Fruit fly (Drosophila melanogaster): ENCODE measurements around the gene CG15317.

CG15317 gene

DNA sequence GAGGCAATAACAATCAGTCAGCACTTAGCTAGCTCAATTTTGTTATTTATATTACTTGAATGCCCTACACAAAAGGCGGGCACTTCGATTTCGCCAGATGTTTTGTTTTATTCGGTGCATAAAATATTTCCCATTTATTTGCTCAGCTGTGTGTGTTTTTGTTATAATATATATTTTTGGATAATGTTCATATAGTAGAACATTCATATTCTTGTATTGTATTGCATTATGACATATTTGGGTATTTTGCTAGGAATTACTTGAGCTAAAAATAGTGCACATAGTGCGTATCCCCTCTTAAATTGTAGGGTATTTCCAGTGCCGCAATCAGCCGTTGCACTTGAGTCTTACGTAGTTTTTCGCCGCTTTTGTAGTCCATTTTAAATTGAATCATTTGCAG lies 33.6 kb upstream of the CG15317 start (continued):
- TF ChIP-seq CG13424 (tag; optimal IDR thresholded peaks at IDR 0.05) (peak; percentile 64), Mrtf (GFP tag; IDR thresholded peaks at IDR 0.05) (peak; percentile 47; the same call in 1 of the 3 replicates), prd (optimal IDR thresholded peaks at IDR 0.05) (no peak), prd (GFP tag; IDR thresholded peaks at IDR 0.05) (peak; percentile 50; the same call in 2 of the 3 replicates), CG2678 (tag; optimal IDR thresholded peaks at IDR 0.05) (peak; percentile 72), CG8478 (optimal IDR thresholded peaks at IDR 0.05) (no peak), onecut (GFP tag; IDR thresholded peaks at IDR 0.05) (no peak), pzg (GFP tag; optimal IDR thresholded peaks at IDR 0.05) (no peak), Xbp1 (GFP tag; optimal IDR thresholded peaks at IDR 0.05) (peak; percentile 57), esg (GFP tag; conservative IDR thresholded peaks at IDR 0.05) (peak; percentile 29; the same call in 1 of the 2 replicates), CG17385 (GFP tag; optimal IDR thresholded peaks at IDR 0.05) (peak; percentile 48), sna (GFP tag; IDR thresholded peaks at IDR 0.05; ENCODE audit: partially characterized antibody) (no peak), CG13775 (GFP tag; optimal IDR thresholded peaks at IDR 0.05) (peak; percentile 6), CG14050 (GFP tag; IDR thresholded peaks at IDR 0.05) (0 out of 3 replicates have a peak, but pooled peaks have one; percentile 9), odd (GFP tag; optimal IDR thresholded peaks at IDR 0.05) (peak; percentile 36), CoRest (tag; optimal IDR thresholded peaks at IDR 0.05) (peak; percentile 65), dmrt99B (tag; optimal IDR thresholded peaks at IDR 0.05) (peak; percentile 72), Ssrp (tag; optimal IDR thresholded peaks at IDR 0.05) (peak; percentile 47), tio (GFP tag; optimal IDR thresholded peaks at IDR 0.05) (peak; percentile 39), CG31441 (GFP tag; IDR thresholded peaks at IDR 0.05) (peak; percentile 50), lola (GFP tag; optimal IDR thresholded peaks at IDR 0.05) (peak in 1 of 3 experiments; percentile 10), PHDP (tag; optimal IDR thresholded peaks at IDR 0.05) (peak; percentile 64), row (GFP tag; IDR thresholded peaks at IDR 0.05) (peak; percentile 74), HmgZ (tag; optimal IDR thresholded peaks at IDR 0.05) (peak; percentile 10), CG12659 (GFP tag; optimal IDR thresholded peaks at IDR 0.05) (peak; percentile 46), ase (GFP tag; IDR thresholded peaks at IDR 0.05) (0 out of 3 replicates have a peak, but pooled peaks have one; percentile 21), sqz (GFP tag; optimal IDR thresholded peaks at IDR 0.05) (no peak), CG15269 (tag; optimal IDR thresholded peaks at IDR 0.05) (peak; percentile 72), CG11696 (GFP tag; IDR thresholded peaks at IDR 0.05) (no peak), CG4707 (GFP tag; optimal IDR thresholded peaks at IDR 0.05) (peak; percentile 5), Eip74EF (GFP tag; optimal IDR thresholded peaks at IDR 0.05) (peak in 1 of 2 experiments; percentile 45), CG10209 (GFP tag; optimal IDR thresholded peaks at IDR 0.05) (peak; percentile 58), CG10979 (tag; optimal IDR thresholded peaks at IDR 0.05) (peak; percentile 41), CG6689 (GFP tag; IDR thresholded peaks at IDR 0.05) (peak; percentile 55), CG12299 (tag; optimal IDR thresholded peaks at IDR 0.05) (peak; percentile 28), MBD-R2 (GFP tag; IDR thresholded peaks at IDR 0.05) (peak; percentile 18; the same call in 1 of the 2 replicates), grau (tag; optimal IDR thresholded peaks at IDR 0.05) (peak; percentile 67), sd (tag; optimal IDR thresholded peaks at IDR 0.05) (no peak), CG14441 (GFP tag; IDR thresholded peaks at IDR 0.05) (no peak), org-1 (GFP tag; optimal IDR thresholded peaks at IDR 0.05) (peak; percentile 43), CG11504 (tag; optimal IDR thresholded peaks at IDR 0.05) (peak; percentile 77), NK7.1 (GFP tag; optimal IDR thresholded peaks at IDR 0.05) (no peak), H2.0 (GFP tag; IDR thresholded peaks at IDR 0.05) (peak; percentile 32; the same call in 1 of the 2 replicates), CG30431 (GFP tag; optimal IDR thresholded peaks at IDR 0.05) (no peak), seq (GFP tag; IDR thresholded peaks at IDR 0.05) (peak; percentile 44; the same call in 1 of the 2 replicates), CG4424 (GFP tag; optimal IDR thresholded peaks at IDR 0.05) (peak; percentile 17), Doc2 (GFP tag; IDR thresholded peaks at IDR 0.05) (no peak), Hr51 (GFP tag; optimal IDR thresholded peaks at IDR 0.05) (peak in 1 of 2 experiments; percentile 74), lilli (GFP tag; optimal IDR thresholded peaks at IDR 0.05) (peak; percentile 53), Abd-B (GFP tag; optimal IDR thresholded peaks at IDR 0.05) (peak; percentile 31)

Data from whole organism, embryonic.